Worm (Caenorhabditis elegans) whole organism, L4/young adult: ENCODE measurements around the gene B0222.11.

Source experiments
- W03F9.2 ChIP-seq: fragments of 150-350 bp; optimal IDR thresholded peaks from 2 replicates; lab custom pipeline; 2014; ENCODE audit warnings: missing biosample characterization, missing genetic modification characterization
- him-1 ChIP-seq: sonication (generic microtip); optimal IDR thresholded peaks from 2 replicates; lab custom pipeline; 2016; ENCODE audit warnings: missing genotype, missing genetic modification reagents, missing genetic modification characterization, missing compliant biosample characterization

- TF ChIP-seq him-1 (no peak), W03F9.2 (no peak)
Observed at ce11 chrV:9162118-9162729, 5.8 kb downstream of the B0222.11 start.
